Worm (Caenorhabditis elegans) whole organism, L4/young adult: ENCODE measurements around the gene tftc-5.

Experiments used
- W03F9.2 ChIP-seq: fragments of 150-350 bp; optimal IDR thresholded peaks from 2 replicates; lab custom pipeline; 2014; ENCODE audit warnings: missing biosample characterization, missing genetic modification characterization
- him-1 ChIP-seq: sonication (generic microtip); optimal IDR thresholded peaks from 2 replicates; lab custom pipeline; 2016; ENCODE audit warnings: missing genotype, missing genetic modification reagents, missing genetic modification characterization, missing compliant biosample characterization

DNA sequence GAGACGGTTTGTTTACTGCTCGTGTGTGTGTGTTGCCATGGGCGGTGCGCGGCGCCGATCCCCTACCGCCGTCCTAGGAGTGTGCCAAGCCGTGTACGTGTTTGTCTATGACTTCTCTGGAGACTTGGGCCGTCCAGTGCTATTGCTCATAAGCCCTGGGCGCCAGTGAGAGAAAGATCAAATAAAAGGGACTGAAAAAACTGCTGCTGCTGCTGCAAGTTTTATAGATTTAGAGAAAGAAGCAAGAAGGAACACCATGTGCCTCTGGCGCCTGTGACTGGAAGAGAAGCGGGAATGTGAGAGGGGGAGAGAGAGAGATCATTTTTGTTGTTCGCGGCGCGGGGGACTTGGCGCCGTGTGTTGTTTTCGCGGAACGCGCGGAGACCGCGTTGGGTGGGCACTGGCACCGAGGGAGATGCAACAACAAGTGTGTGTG is 37.9 kb upstream of the tftc-5 start:
- TF ChIP-seq him-1, result peak; percentile 69
- no peak for TF ChIP-seq W03F9.2 (tag; lab: Kevin White, UChicago)
